Worm (Caenorhabditis elegans) whole organism, L3 larva: Measurements from ENCODE around the gene F26G1.5.

Source experiments
- ZK546.5 ChIP-seq: sonication (generic microtip); optimal IDR thresholded peaks from 2 replicates; lab custom pipeline; 2017; ENCODE audit warnings: missing biosample characterization, missing genetic modification characterization
- aly-2 ChIP-seq: fragments of 150-350 bp; optimal IDR thresholded peaks from 2 replicates; lab custom pipeline; 2014; ENCODE audit warnings: missing biosample characterization, missing genetic modification characterization
- egl-27 ChIP-seq: sonication (generic microtip); optimal IDR thresholded peaks from 4 replicates; lab custom pipeline; 2017; ENCODE audit warnings: missing biosample characterization, missing genetic modification reagents, missing genetic modification characterization
- fos-1 ChIP-seq: fragments of 150-350 bp; optimal IDR thresholded peaks from 2 replicates; lab custom pipeline; 2014; ENCODE audit warnings: missing biosample characterization, missing genetic modification characterization
- lin-15B ChIP-seq: fragments of 150-350 bp; optimal IDR thresholded peaks from 2 replicates; lab custom pipeline; 2014; ENCODE audit warnings: missing biosample characterization, missing genetic modification characterization
- mml-1 ChIP-seq: fragments of 150-350 bp; sonication (generic microtip); optimal IDR thresholded peaks from 3 replicates; lab custom pipeline; 2014; ENCODE audit warnings: missing biosample characterization, missing genetic modification characterization
- nhr-28 ChIP-seq: fragments of 150-350 bp; optimal IDR thresholded peaks from 2 replicates; lab custom pipeline; 2014; ENCODE audit warnings: missing biosample characterization, missing genetic modification characterization
- pqm-1 ChIP-seq: fragments of 150-350 bp; optimal IDR thresholded peaks from 2 replicates; lab custom pipeline; 2017; ENCODE audit warnings: missing biosample characterization, missing genetic modification characterization, inconsistent platforms
- zag-1 ChIP-seq: fragments of 150-350 bp; optimal IDR thresholded peaks from 2 replicates; lab custom pipeline; 2014; ENCODE audit warnings: missing biosample characterization, missing genetic modification characterization

- no peak for TF ChIP-seq ZK546.5
- no peak for TF ChIP-seq fos-1 (tag; lab: Kevin White, UChicago)
- no peak for TF ChIP-seq pqm-1
- no peak for TF ChIP-seq zag-1 (tag; lab: Kevin White, UChicago)
- TF ChIP-seq nhr-28, result no peak
- no peak for TF ChIP-seq lin-15B
- TF ChIP-seq egl-27, result no peak
- TF ChIP-seq aly-2 (tag; lab: Kevin White, UChicago), result no peak
- no peak for TF ChIP-seq mml-1
Observed at ce11 chrII:4733848-4734247, 37.3 kb downstream of the F26G1.5 start, which contains the start of gene F41C3.11.
